Worm (Caenorhabditis elegans) whole organism, L4 larva: Measurements from ENCODE around the gene cnx-1.

Source experiments
- F26F4.8 ChIP-seq: fragments of 200-800 bp; sonication (Bioruptor generic); conservative IDR thresholded peaks from 2 replicates; pipeline ENCODE4 v1.3.6; 2022; ENCODE audit warnings: missing genetic modification characterization, missing compliant biosample characterization
- F37D6.2 ChIP-seq: sonication (generic microtip); optimal IDR thresholded peaks from 2 replicates; lab custom pipeline; 2016; ENCODE audit warnings: mild to moderate bottlenecking, missing genetic modification characterization, missing compliant biosample characterization
- F49E8.2 ChIP-seq: sonication (generic microtip); optimal IDR thresholded peaks from 2 replicates; lab custom pipeline; 2016; ENCODE audit warnings: missing compliant biosample characterization, mild to moderate bottlenecking, missing genetic modification characterization, borderline replicate concordance
- R02D3.7 ChIP-seq: fragments of 150-350 bp; sonication (generic microtip); optimal IDR thresholded peaks from 3 replicates; lab custom pipeline; 2014; ENCODE audit warnings: missing biosample characterization, missing genetic modification characterization
- T20F7.1 ChIP-seq: fragments of 200-800 bp; sonication (Bioruptor generic); optimal IDR thresholded peaks from 2 replicates; lab custom pipeline; 2018; ENCODE audit warnings: mild to moderate bottlenecking, missing genetic modification characterization, missing compliant biosample characterization
- T26A8.4 ChIP-seq: fragments of 200-800 bp; sonication (Bioruptor generic); IDR thresholded peaks from 2 replicates; pipeline ENCODE4 v1.3.6; 2022; ENCODE audit warnings: missing genetic modification characterization, missing compliant biosample characterization
- Y48G9A.11 ChIP-seq: fragments of 200-800 bp; sonication (Bioruptor generic); IDR thresholded peaks from 2 replicates; pipeline ENCODE4 v1.3.6; 2022; ENCODE audit warnings: missing genetic modification reagents, missing genetic modification characterization, missing compliant biosample characterization
- Y75B8A.6 ChIP-seq: fragments of 200-800 bp; sonication (Bioruptor generic); IDR thresholded peaks from 2 replicates; pipeline ENCODE4 v1.3.6; 2022; ENCODE audit warnings: missing genetic modification reagents, missing genetic modification characterization, missing compliant biosample characterization
- ZK337.2 ChIP-seq: fragments of 200-800 bp; sonication (Bioruptor generic); IDR thresholded peaks from 2 replicates; pipeline ENCODE4 v1.3.6; 2022; ENCODE audit warnings: missing genetic modification reagents, missing genetic modification characterization, missing compliant biosample characterization
- aha-1 ChIP-seq: fragments of 150-350 bp; peaks from one replicate; lab custom pipeline; 2014; ENCODE audit warnings: missing biosample characterization, missing genetic modification characterization
- aly-2 ChIP-seq: sonication (generic microtip); optimal IDR thresholded peaks from 2 replicates; lab custom pipeline; 2018; ENCODE audit warnings: missing biosample characterization, missing genetic modification characterization
- ceh-32 ChIP-seq: sonication (generic microtip); optimal IDR thresholded peaks from 2 replicates; lab custom pipeline; 2016; ENCODE audit warnings: mild to moderate bottlenecking, missing genetic modification characterization, missing compliant biosample characterization; ENCODE audit not compliant: poor library complexity
- ceh-44 ChIP-seq: fragments of 200-800 bp; sonication (Bioruptor generic); IDR thresholded peaks from 2 replicates; pipeline ENCODE4 v1.3.6; 2022; ENCODE audit warnings: missing genetic modification reagents, missing genetic modification characterization, missing compliant biosample characterization
- ces-1 ChIP-seq: fragments of 150-350 bp; sonication (generic microtip); optimal IDR thresholded peaks from 4 replicates; lab custom pipeline; 2014; ENCODE audit warnings: missing biosample characterization, missing genetic modification reagents, missing genetic modification characterization
- ctbp-1 ChIP-seq: fragments of 200-800 bp; sonication (Bioruptor generic); IDR thresholded peaks from 2 replicates; pipeline ENCODE4 v1.3.6; 2022; ENCODE audit warnings: missing genetic modification reagents, missing genetic modification characterization, missing compliant biosample characterization
- daf-8 ChIP-seq: fragments of 200-800 bp; sonication (Bioruptor generic); IDR thresholded peaks from 2 replicates; pipeline ENCODE4 v1.3.6; 2022; ENCODE audit warnings: missing genetic modification characterization, missing compliant biosample characterization
- dmd-6 ChIP-seq: fragments of 200-800 bp; sonication (Bioruptor generic); IDR thresholded peaks from 2 replicates; pipeline ENCODE4 v1.3.6; 2022; ENCODE audit warnings: missing genetic modification reagents, missing genetic modification characterization, missing compliant biosample characterization
- dmd-9 ChIP-seq: fragments of 200-800 bp; sonication (Bioruptor generic); IDR thresholded peaks from 2 replicates; pipeline ENCODE4 v1.3.6; 2022; ENCODE audit warnings: missing genetic modification reagents, missing genetic modification characterization, missing compliant biosample characterization
- dpl-1 ChIP-seq: fragments of 150-350 bp; optimal IDR thresholded peaks from 2 replicates; lab custom pipeline; 2014; ENCODE audit warnings: missing biosample characterization, missing genetic modification reagents, missing genetic modification characterization
- duxl-1 ChIP-seq: sonication (generic microtip); optimal IDR thresholded peaks from 2 replicates; lab custom pipeline; 2016; ENCODE audit warnings: mild to moderate bottlenecking, missing genetic modification characterization, moderate library complexity, missing compliant biosample characterization; ENCODE audit not compliant: poor library complexity
- dve-1 ChIP-seq: sonication (generic microtip); optimal IDR thresholded peaks from 2 replicates; lab custom pipeline; 2017; ENCODE audit warnings: antibody characterized with exemption, mild to moderate bottlenecking, missing genetic modification characterization, missing compliant biosample characterization; ENCODE audit not compliant: insufficient read depth
- egl-43 ChIP-seq: fragments of 200-800 bp; sonication (Bioruptor generic); IDR thresholded peaks from 2 replicates; pipeline ENCODE4 v1.3.6; 2022; ENCODE audit warnings: missing genetic modification reagents, missing genetic modification characterization, missing compliant biosample characterization
- gei-8 ChIP-seq: fragments of 200-800 bp; sonication (Bioruptor generic); optimal IDR thresholded peaks from 2 replicates; lab custom pipeline; 2018; ENCODE audit warnings: mild to moderate bottlenecking, missing genetic modification characterization, missing compliant biosample characterization
- hlh-11 ChIP-seq: fragments of 200-800 bp; sonication (Bioruptor generic); optimal IDR thresholded peaks from 2 replicates; lab custom pipeline; 2018; ENCODE audit warnings: mild to moderate bottlenecking, missing genetic modification characterization, missing compliant biosample characterization
- hlh-30 ChIP-seq: sonication (generic microtip); optimal IDR thresholded peaks from 2 replicates; lab custom pipeline; 2017; ENCODE audit warnings: antibody characterized with exemption, mild to moderate bottlenecking, missing genetic modification characterization, missing compliant biosample characterization; ENCODE audit not compliant: insufficient read depth
- lim-7 ChIP-seq: fragments of 200-800 bp; sonication (Bioruptor generic); IDR thresholded peaks from 2 replicates; pipeline ENCODE4 v1.3.6; 2022; ENCODE audit warnings: missing genetic modification characterization, missing compliant biosample characterization
- lin-1 ChIP-seq: fragments of 200-800 bp; sonication (Bioruptor generic); IDR thresholded peaks from 2 replicates; pipeline ENCODE4 v1.3.6; 2022; ENCODE audit warnings: missing genetic modification reagents, missing genetic modification characterization, missing compliant biosample characterization
- lin-13 ChIP-seq: fragments of 150-350 bp; optimal IDR thresholded peaks from 2 replicates; lab custom pipeline; 2014; ENCODE audit warnings: missing biosample characterization, missing genetic modification reagents, missing genetic modification characterization
- lin-38 ChIP-seq: fragments of 200-800 bp; sonication (Bioruptor generic); IDR thresholded peaks from 2 replicates; pipeline ENCODE4 v1.3.6; 2022; ENCODE audit warnings: missing genetic modification reagents, missing genetic modification characterization, missing compliant biosample characterization
- lir-3 ChIP-seq: sonication (generic microtip); optimal IDR thresholded peaks from 2 replicates; lab custom pipeline; 2016; ENCODE audit warnings: mild to moderate bottlenecking, missing genetic modification characterization, missing compliant biosample characterization
- lsy-2 ChIP-seq, 2 experiments: fragments of 150-350 bp in 1 of 2; sonication (generic microtip) in 1 of 2; optimal IDR thresholded peaks; 2 replicates each; lab custom pipeline; 2014 to 2017; ENCODE audit warnings: missing biosample characterization in 2 of 2, missing genetic modification characterization in 2 of 2
- madf-9 ChIP-seq: fragments of 200-800 bp; sonication (Bioruptor generic); conservative IDR thresholded peaks from 2 replicates; pipeline ENCODE4 v1.3.6; 2022; ENCODE audit warnings: missing genetic modification reagents, missing genetic modification characterization, missing compliant biosample characterization
- mep-1 ChIP-seq: fragments of 150-350 bp; sonication (generic microtip); optimal IDR thresholded peaks from 3 replicates; lab custom pipeline; 2014; ENCODE audit warnings: missing biosample characterization, missing genetic modification characterization
- nhr-102 ChIP-seq: sonication (generic microtip); optimal IDR thresholded peaks from 2 replicates; lab custom pipeline; 2016; ENCODE audit warnings: mild to moderate bottlenecking, missing genetic modification characterization, moderate library complexity, missing compliant biosample characterization
- nhr-11 ChIP-seq: fragments of 150-350 bp; optimal IDR thresholded peaks from 2 replicates; lab custom pipeline; 2014; ENCODE audit warnings: missing biosample characterization, missing genetic modification characterization
- nhr-25 ChIP-seq: sonication (generic microtip); optimal IDR thresholded peaks from 2 replicates; lab custom pipeline; 2017; ENCODE audit warnings: missing genetic modification characterization, mild to moderate bottlenecking, missing compliant biosample characterization, antibody characterized with exemption, moderate library complexity, borderline replicate concordance; ENCODE audit not compliant: insufficient read depth
- nhr-48 ChIP-seq: sonication (generic microtip); optimal IDR thresholded peaks from 2 replicates; lab custom pipeline; 2016; ENCODE audit warnings: mild to moderate bottlenecking, missing genetic modification characterization, missing compliant biosample characterization
- nhr-76 ChIP-seq: fragments of 150-350 bp; optimal IDR thresholded peaks from 2 replicates; lab custom pipeline; 2014; ENCODE audit warnings: missing biosample characterization, missing genetic modification characterization
- nhr-77 ChIP-seq: fragments of 150-350 bp; optimal IDR thresholded peaks from 2 replicates; lab custom pipeline; 2014; ENCODE audit warnings: missing biosample characterization, missing genetic modification characterization
- pqm-1 ChIP-seq: sonication (generic microtip); optimal IDR thresholded peaks from 2 replicates; lab custom pipeline; 2017; ENCODE audit warnings: missing biosample characterization, missing genetic modification characterization
- rbr-2 ChIP-seq: sonication (generic microtip); optimal IDR thresholded peaks from 2 replicates; lab custom pipeline; 2016; ENCODE audit warnings: missing genotype, missing genetic modification characterization, missing compliant biosample characterization
- snpc-1.2 ChIP-seq: fragments of 200-800 bp; sonication (Bioruptor generic); IDR thresholded peaks from 2 replicates; pipeline ENCODE4 v1.3.6; 2022; ENCODE audit warnings: missing genetic modification reagents, missing genetic modification characterization, missing compliant biosample characterization
- snpc-4 ChIP-seq: fragments of 150-350 bp; optimal IDR thresholded peaks from 2 replicates; lab custom pipeline; 2014; ENCODE audit warnings: missing biosample characterization, missing genetic modification characterization
- spr-1 ChIP-seq: sonication (generic microtip); optimal IDR thresholded peaks from 2 replicates; lab custom pipeline; 2016; ENCODE audit warnings: mild to moderate bottlenecking, missing genetic modification characterization, missing compliant biosample characterization
- spr-3 ChIP-seq: fragments of 200-800 bp; sonication (Bioruptor generic); optimal IDR thresholded peaks from 2 replicates; lab custom pipeline; 2018; ENCODE audit warnings: mild to moderate bottlenecking, missing genetic modification characterization, missing compliant biosample characterization
- tag-97 ChIP-seq: fragments of 200-800 bp; sonication (Bioruptor generic); IDR thresholded peaks from 2 replicates; pipeline ENCODE4 v1.3.6; 2022; ENCODE audit warnings: missing genetic modification characterization, missing compliant biosample characterization
- tra-1 ChIP-seq: fragments of 200-800 bp; sonication (Bioruptor generic); IDR thresholded peaks from 2 replicates; pipeline ENCODE4 v1.3.6; 2022; ENCODE audit warnings: missing genetic modification reagents, missing genetic modification characterization, missing compliant biosample characterization
- zag-1 ChIP-seq: fragments of 150-350 bp; optimal IDR thresholded peaks from 2 replicates; lab custom pipeline; 2014; ENCODE audit warnings: missing biosample characterization, missing genetic modification characterization
- zfp-2 ChIP-seq: sonication (generic microtip); optimal IDR thresholded peaks from 2 replicates; lab custom pipeline; 2016; ENCODE audit warnings: mild to moderate bottlenecking, missing genetic modification characterization, missing compliant biosample characterization
- zfp-3 ChIP-seq: fragments of 200-800 bp; sonication (Bioruptor generic); conservative IDR thresholded peaks from 2 replicates; pipeline ENCODE4 v1.3.6; 2022; ENCODE audit warnings: missing genetic modification reagents, missing genetic modification characterization, missing compliant biosample characterization
- zip-2 ChIP-seq: fragments of 150-350 bp; optimal IDR thresholded peaks from 2 replicates; lab custom pipeline; 2014; ENCODE audit warnings: missing biosample characterization, missing genetic modification characterization

The cnx-1 gene

ce11 chrIII:9782011-9782436, 34.9 kb downstream of the cnx-1 start, which contains the start of gene vha-2 (continued):
- TF ChIP-seq ceh-44 (GFP tag; lab: Robert Waterston, UW) (no peak), T20F7.1 (peak; percentile 61), madf-9 (peak; percentile 49; the same call in 1 of the 2 replicates), nhr-77 (tag; lab: Kevin White, UChicago) (no peak), daf-8 (GFP tag; lab: Robert Waterston, UW) (0 out of 2 replicates have a peak, but pooled peaks have one; percentile 10), nhr-102 (peak; percentile 12), lin-13 (GFP tag; lab: Kevin White, UChicago) (no peak), zfp-3 (no peak; the same call in 1 of the 2 replicates), egl-43 (GFP tag; lab: Robert Waterston, UW) (0 out of 2 replicates have a peak, but pooled peaks have one; percentile 47), F26F4.8 (no peak), T26A8.4 (no peak; the same call in 1 of the 2 replicates), F49E8.2 (peak; percentile 40), Y48G9A.11 (GFP tag; lab: Robert Waterston, UW) (no peak), aha-1 (tag; lab: Kevin White, UChicago) (no peak), ctbp-1 (GFP tag; lab: Robert Waterston, UW) (no peak), lsy-2 (tag; optimal IDR thresholded peaks at IDR 0.05; lab: Kevin White, UChicago) (no peak), duxl-1 (tag; lab: Kevin White, UChicago) (no peak), F37D6.2 (tag; lab: Kevin White, UChicago) (no peak), spr-1 (peak; percentile 39), rbr-2 (tag; lab: Kevin White, UChicago) (no peak), ZK337.2 (GFP tag; lab: Robert Waterston, UW) (no peak), zag-1 (tag; lab: Kevin White, UChicago) (no peak), hlh-11 (tag; lab: Kevin White, UChicago) (peak; percentile 32), zfp-2 (tag; lab: Kevin White, UChicago) (no peak), spr-3 (GFP tag; lab: Kevin White, UChicago) (no peak), tra-1 (peak; percentile 26; the same call in 1 of the 2 replicates), tag-97 (no peak), lin-38 (GFP tag; lab: Robert Waterston, UW) (peak; percentile 77), mep-1 (tag; lab: Kevin White, UChicago) (peak; percentile 7), zip-2 (tag; lab: Kevin White, UChicago) (no peak), snpc-4 (tag; lab: Kevin White, UChicago) (no peak), ces-1 (no peak), dve-1 (tag; lab: Kevin White, UChicago) (peak; percentile 31), lin-1 (GFP tag; lab: Robert Waterston, UW) (peak; percentile 61), pqm-1 (tag; lab: Kevin White, UChicago) (no peak), nhr-11 (tag; lab: Kevin White, UChicago) (no peak), dmd-9 (GFP tag; lab: Robert Waterston, UW) (no peak), lim-7 (GFP tag; lab: Robert Waterston, UW) (no peak), nhr-76 (tag; lab: Kevin White, UChicago) (no peak), snpc-1.2 (GFP tag; lab: Robert Waterston, UW) (no peak), dmd-6 (GFP tag; lab: Robert Waterston, UW) (no peak), lir-3 (no peak), ceh-32 (tag; lab: Kevin White, UChicago) (no peak), R02D3.7 (tag; lab: Kevin White, UChicago) (no peak), dpl-1 (GFP tag; lab: Kevin White, UChicago) (no peak), hlh-30 (tag; lab: Kevin White, UChicago) (no peak), Y75B8A.6 (GFP tag; lab: Robert Waterston, UW) (no peak), gei-8 (no peak), nhr-48 (tag; lab: Kevin White, UChicago) (peak; percentile 10), aly-2 (tag; lab: Kevin White, UChicago) (no peak), nhr-25 (tag; lab: Kevin White, UChicago) (no peak)
